Fruit fly (Drosophila melanogaster): Measurements from ENCODE around the gene eys.

eys gene

DNA sequence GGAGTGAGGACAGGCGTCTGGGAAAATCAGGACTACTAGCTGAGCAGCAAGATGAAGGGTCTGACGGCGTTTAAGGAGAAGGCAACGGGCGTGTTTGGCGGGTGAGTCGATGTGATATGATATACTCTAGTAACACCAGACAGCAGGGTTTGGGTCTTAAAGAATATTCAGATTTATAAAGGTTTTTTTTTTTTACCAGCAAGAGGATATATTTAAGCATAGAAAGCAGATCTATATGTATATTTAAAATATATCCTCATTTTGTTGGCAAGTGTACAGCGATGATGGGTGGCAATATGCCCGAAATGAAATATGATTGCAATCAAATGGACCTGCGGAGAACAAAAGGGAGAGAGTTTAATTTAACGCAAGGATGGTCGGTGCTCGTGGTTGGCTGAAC is 90.7 kb downstream of the eys start:
- TF ChIP-seq insv (optimal IDR thresholded peaks at IDR 0.05) = no peak
- no peak for TF ChIP-seq h (optimal IDR thresholded peaks at IDR 0.05)
- TF ChIP-seq ttk (optimal IDR thresholded peaks at IDR 0.05) = no peak
- TF ChIP-seq psq (optimal IDR thresholded peaks at IDR 0.05) = no peak
- no peak for TF ChIP-seq Myc (optimal IDR thresholded peaks at IDR 0.05)
- no peak for TF ChIP-seq Sin3A (optimal IDR thresholded peaks at IDR 0.05)

DNA sequence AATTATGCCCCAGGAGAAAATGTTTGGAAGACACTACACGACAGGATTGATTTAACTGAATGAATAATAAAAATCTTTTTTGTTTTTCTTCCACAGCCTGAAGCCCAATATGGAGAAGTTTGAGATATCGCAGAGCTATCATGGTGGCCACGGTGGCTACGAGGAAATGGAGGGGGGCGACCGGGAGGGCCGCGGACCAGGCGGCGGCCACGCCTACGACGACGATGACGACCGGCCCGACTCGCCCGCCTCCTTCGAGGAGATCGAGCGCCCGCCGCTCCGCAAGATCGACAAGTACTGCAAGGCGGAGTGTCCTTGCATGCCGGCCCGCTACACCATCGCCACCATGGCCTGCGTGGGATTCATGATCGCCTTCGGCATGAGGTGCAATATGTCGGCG is 93.2 kb downstream of the eys start:
- TF ChIP-seq insv (optimal IDR thresholded peaks at IDR 0.05) (no peak), h (optimal IDR thresholded peaks at IDR 0.05) (no peak), ttk (optimal IDR thresholded peaks at IDR 0.05) (no peak), Myc (optimal IDR thresholded peaks at IDR 0.05) (no peak), Sin3A (optimal IDR thresholded peaks at IDR 0.05) (no peak), psq (optimal IDR thresholded peaks at IDR 0.05) (no peak)
